Fruit fly (Drosophila melanogaster) whole organism, wandering third instar larva: ENCODE data around the gene CG33635.

Experiments
- HLH106 ChIP-seq: fragments of 200-800 bp; optimal IDR thresholded peaks from 3 replicates; lab custom pipeline; 2019; ENCODE audit warnings: missing biosample characterization, mild to moderate bottlenecking, missing genetic modification characterization, moderate library complexity
- N ChIP-seq: fragments of >200 bp; optimal IDR thresholded peaks from 2 replicates; lab custom pipeline; 2018; ENCODE audit warnings: missing biosample characterization, missing external identifiers, missing genetic modification characterization
- ey ChIP-seq: fragments of 200-800 bp; sonication (Bioruptor generic); optimal IDR thresholded peaks from 2 replicates; lab custom pipeline; 2016; ENCODE audit warnings: missing biosample characterization, missing genetic modification characterization
- pan ChIP-seq: fragments of >200 bp; optimal IDR thresholded peaks from 2 replicates; lab custom pipeline; 2017
- psq ChIP-seq: fragments of 200-800 bp; sonication (Bioruptor generic); optimal IDR thresholded peaks from 3 replicates; lab custom pipeline; 2017; ENCODE audit warnings: missing biosample characterization, mild to moderate bottlenecking, missing genetic modification characterization, moderate library complexity

DNA sequence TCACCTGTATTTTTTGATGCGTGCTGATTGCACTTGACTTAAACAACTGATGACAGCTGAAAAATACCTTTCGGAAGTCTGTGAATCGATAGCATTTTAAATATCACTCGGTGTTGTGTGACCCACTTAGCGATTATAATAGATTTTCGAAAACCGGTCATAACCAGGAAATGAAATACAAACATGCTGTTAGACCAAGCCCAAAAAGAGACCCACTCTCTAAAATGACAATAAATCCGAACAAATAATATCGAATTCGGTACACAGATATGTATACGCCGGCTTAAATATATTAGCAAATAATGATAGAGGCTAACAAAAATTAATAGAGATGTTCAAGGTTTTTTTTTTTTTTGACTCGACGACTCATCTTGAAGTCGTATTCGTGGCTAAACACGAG, 17.3 kb upstream of the CG33635 start:
- no peak for TF ChIP-seq ey
- no peak for TF ChIP-seq N (GFP tag; lab: Kevin White, UChicago)
- TF ChIP-seq psq (GFP tag; lab: Kevin White, UChicago): no peak
- no peak for TF ChIP-seq pan (lab: Kevin White, UChicago)
- TF ChIP-seq HLH106: no peak
